Fruit fly (Drosophila melanogaster) whole organism, embryonic: Measurements from ENCODE around the gene udt.

ENCODE experiments used
- B-H2 ChIP-seq: fragments of 200-800 bp; sonication (Bioruptor generic); optimal IDR thresholded peaks from 2 replicates; lab custom pipeline; 2018; ENCODE audit warnings: missing biosample characterization, mild to moderate bottlenecking, missing genetic modification characterization
- Bdp1 ChIP-seq: fragments of 200-800 bp; sonication (Bioruptor generic); optimal IDR thresholded peaks from 3 replicates; lab custom pipeline; 2016; ENCODE audit warnings: missing biosample characterization, missing genetic modification characterization
- CG10979 ChIP-seq: fragments of 200-800 bp; sonication (Bioruptor generic); optimal IDR thresholded peaks from 2 replicates; lab custom pipeline; 2018; ENCODE audit warnings: missing biosample characterization, mild to moderate bottlenecking, missing genetic modification characterization, moderate library complexity
- CG11093 ChIP-seq: fragments of 200-800 bp; sonication (Bioruptor generic); IDR thresholded peaks from 3 replicates; pipeline ENCODE4 v1.3.6; 2022; ENCODE audit warnings: missing biosample characterization, missing genetic modification characterization
- CG11398 ChIP-seq: fragments of 200-800 bp; sonication (Bioruptor generic); optimal IDR thresholded peaks from 2 replicates; lab custom pipeline; 2016; ENCODE audit warnings: missing biosample characterization, missing genetic modification characterization
- CG13287 ChIP-seq: fragments of 200-800 bp; sonication (Bioruptor generic); IDR thresholded peaks from 2 replicates; pipeline ENCODE4 v1.3.6; 2022; ENCODE audit warnings: missing biosample characterization, missing genetic modification characterization; ENCODE audit not compliant: partially characterized antibody
- CG14014 ChIP-seq: fragments of 200-800 bp; sonication (Bioruptor generic); IDR thresholded peaks from 2 replicates; pipeline ENCODE4 v1.3.6; 2022; ENCODE audit warnings: missing biosample characterization, missing genetic modification characterization
- CG14860 ChIP-seq: fragments of 200-800 bp; sonication (Bioruptor generic); IDR thresholded peaks from 3 replicates; pipeline ENCODE4 v1.3.6; 2022; ENCODE audit warnings: missing biosample characterization, missing genetic modification characterization; ENCODE audit not compliant: partially characterized antibody
- CG1603 ChIP-seq: fragments of 200-800 bp; sonication (Bioruptor generic); optimal IDR thresholded peaks from 2 replicates; lab custom pipeline; 2019; ENCODE audit warnings: missing biosample characterization, mild to moderate bottlenecking, missing genetic modification characterization, moderate library complexity
- CG17385 ChIP-seq: fragments of 200-800 bp; sonication (Bioruptor generic); optimal IDR thresholded peaks from 3 replicates; lab custom pipeline; 2018; ENCODE audit warnings: missing biosample characterization, mild to moderate bottlenecking, missing genetic modification characterization
- CG17612 ChIP-seq: fragments of 200-800 bp; sonication (Bioruptor generic); IDR thresholded peaks from 2 replicates; pipeline ENCODE4 v1.3.6; 2022; ENCODE audit warnings: missing biosample characterization, missing genetic modification characterization
- CG18262 ChIP-seq: fragments of 200-800 bp; optimal IDR thresholded peaks from 3 replicates; lab custom pipeline; 2019; ENCODE audit warnings: missing biosample characterization, mild to moderate bottlenecking, missing genetic modification characterization, moderate library complexity
- CG2712 ChIP-seq: fragments of 200-800 bp; optimal IDR thresholded peaks from 3 replicates; lab custom pipeline; 2019; ENCODE audit warnings: missing biosample characterization, mild to moderate bottlenecking, missing genetic modification characterization, moderate library complexity
- CG3065 ChIP-seq: fragments of 200-800 bp; sonication (Bioruptor generic); optimal IDR thresholded peaks from 2 replicates; lab custom pipeline; 2016; ENCODE audit warnings: missing biosample characterization, missing genetic modification characterization
- CG31224 ChIP-seq: fragments of 200-800 bp; sonication (Bioruptor generic); IDR thresholded peaks from 2 replicates; pipeline ENCODE4 v1.3.6; 2022; ENCODE audit warnings: missing biosample characterization, missing genetic modification characterization
- CG31365 ChIP-seq: fragments of 200-800 bp; sonication (Bioruptor generic); optimal IDR thresholded peaks from 2 replicates; lab custom pipeline; 2018; ENCODE audit warnings: missing biosample characterization, mild to moderate bottlenecking, missing genetic modification characterization
- CG5245 ChIP-seq: fragments of 200-800 bp; sonication (Bioruptor generic); optimal IDR thresholded peaks from 3 replicates; lab custom pipeline; 2016; ENCODE audit warnings: missing biosample characterization, missing genetic modification characterization
- CG7271 ChIP-seq: fragments of 200-800 bp; sonication (Bioruptor generic); optimal IDR thresholded peaks from 2 replicates; lab custom pipeline; 2018; ENCODE audit warnings: missing biosample characterization, mild to moderate bottlenecking, missing genetic modification characterization, moderate library complexity
- CTCF ChIP-seq: fragments of 200-800 bp; sonication (Bioruptor generic); optimal IDR thresholded peaks from 2 replicates; lab custom pipeline; 2017; ENCODE audit warnings: missing biosample characterization, mild to moderate bottlenecking, missing genetic modification characterization, moderate library complexity
- CoRest ChIP-seq: fragments of 200-800 bp; sonication (Bioruptor generic); optimal IDR thresholded peaks from 3 replicates; lab custom pipeline; 2018; ENCODE audit warnings: missing biosample characterization, mild to moderate bottlenecking, missing genetic modification characterization, moderate library complexity
- Deaf1 ChIP-seq: fragments of 200-800 bp; optimal IDR thresholded peaks from 3 replicates; lab custom pipeline; 2019; ENCODE audit warnings: missing biosample characterization, mild to moderate bottlenecking, missing genetic modification characterization, moderate library complexity
- Doc2 ChIP-seq: fragments of 200-800 bp; sonication (Bioruptor generic); IDR thresholded peaks from 2 replicates; pipeline ENCODE4 v1.3.6; 2022; ENCODE audit warnings: missing biosample characterization, missing genetic modification characterization
- Doc3 ChIP-seq: fragments of 200-800 bp; sonication (Bioruptor generic); IDR thresholded peaks from 3 replicates; pipeline ENCODE4 v1.3.6; 2022; ENCODE audit warnings: missing biosample characterization, missing genetic modification characterization; ENCODE audit not compliant: partially characterized antibody
- ERR ChIP-seq: fragments of 200-800 bp; sonication (Bioruptor generic); optimal IDR thresholded peaks from 2 replicates; lab custom pipeline; 2016; ENCODE audit warnings: missing biosample characterization, missing genetic modification characterization
- Fer3 ChIP-seq: fragments of 200-800 bp; sonication (Bioruptor generic); optimal IDR thresholded peaks from 2 replicates; lab custom pipeline; 2018; ENCODE audit warnings: missing biosample characterization, mild to moderate bottlenecking, missing genetic modification characterization, moderate library complexity
- Oli ChIP-seq: fragments of 200-800 bp; sonication (Bioruptor generic); optimal IDR thresholded peaks from 2 replicates; lab custom pipeline; 2018; ENCODE audit warnings: missing biosample characterization, mild to moderate bottlenecking, missing genetic modification characterization, moderate library complexity
- Opbp ChIP-seq: fragments of 200-800 bp; sonication (Bioruptor generic); IDR thresholded peaks from 3 replicates; pipeline ENCODE4 v1.3.6; 2022; ENCODE audit warnings: missing biosample characterization, missing genetic modification characterization; ENCODE audit not compliant: partially characterized antibody
- Spps ChIP-seq: fragments of 200-800 bp; sonication (Bioruptor generic); optimal IDR thresholded peaks from 2 replicates; lab custom pipeline; 2018; ENCODE audit warnings: missing biosample characterization, mild to moderate bottlenecking, missing genetic modification characterization
- TFAM ChIP-seq: fragments of 200-800 bp; sonication (Bioruptor generic); optimal IDR thresholded peaks from 2 replicates; lab custom pipeline; 2017; ENCODE audit warnings: missing biosample characterization, missing genetic modification characterization, inconsistent platforms
- ase ChIP-seq: fragments of 200-800 bp; sonication (Bioruptor generic); IDR thresholded peaks from 3 replicates; pipeline ENCODE4 v1.3.6; 2022; ENCODE audit warnings: missing biosample characterization, missing genetic modification characterization
- ato ChIP-seq: fragments of 200-800 bp; sonication (Bioruptor generic); IDR thresholded peaks from 2 replicates; pipeline ENCODE4 v1.3.6; 2022; ENCODE audit warnings: missing biosample characterization, missing genetic modification characterization; ENCODE audit not compliant: partially characterized antibody
- dati ChIP-seq: fragments of 200-800 bp; sonication (Bioruptor generic); IDR thresholded peaks from 2 replicates; pipeline ENCODE4 v1.3.6; 2022; ENCODE audit warnings: missing biosample characterization, missing genetic modification characterization
- dysf ChIP-seq: fragments of 200-800 bp; sonication (Bioruptor generic); IDR thresholded peaks from 3 replicates; pipeline ENCODE4 v1.3.6; 2022; ENCODE audit warnings: missing biosample characterization, missing genetic modification characterization
- ewg ChIP-seq: fragments of 200-800 bp; sonication (Bioruptor generic); optimal IDR thresholded peaks from 3 replicates; lab custom pipeline; 2017; ENCODE audit warnings: mild to moderate bottlenecking, missing biosample characterization, missing genetic modification reagents, missing genetic modification characterization
- fu2 ChIP-seq: fragments of 200-800 bp; sonication (Bioruptor generic); optimal IDR thresholded peaks from 2 replicates; lab custom pipeline; 2016; ENCODE audit warnings: missing biosample characterization, missing genetic modification characterization
- grau ChIP-seq: fragments of 200-800 bp; optimal IDR thresholded peaks from 3 replicates; lab custom pipeline; 2019; ENCODE audit warnings: missing biosample characterization, mild to moderate bottlenecking, missing genetic modification characterization, moderate library complexity
- hbn ChIP-seq: fragments of 200-800 bp; sonication (Bioruptor generic); IDR thresholded peaks from 2 replicates; pipeline ENCODE4 v1.3.6; 2022; ENCODE audit warnings: missing biosample characterization, missing genetic modification characterization; ENCODE audit not compliant: partially characterized antibody
- lbe ChIP-seq: fragments of 200-800 bp; sonication (Bioruptor generic); optimal IDR thresholded peaks from 2 replicates; lab custom pipeline; 2016; ENCODE audit warnings: missing biosample characterization, mild to moderate bottlenecking, missing genetic modification characterization
- mld ChIP-seq: fragments of 200-800 bp; sonication (Bioruptor generic); IDR thresholded peaks from 3 replicates; pipeline ENCODE4 v1.3.6; 2022; ENCODE audit warnings: missing biosample characterization, missing genetic modification characterization; ENCODE audit not compliant: partially characterized antibody
- pum ChIP-seq: fragments of 200-800 bp; sonication (Bioruptor generic); optimal IDR thresholded peaks from 2 replicates; lab custom pipeline; 2016; ENCODE audit warnings: missing biosample characterization, missing genetic modification characterization
- repo ChIP-seq: fragments of 200-800 bp; sonication (Bioruptor generic); optimal IDR thresholded peaks from 2 replicates; lab custom pipeline; 2016; ENCODE audit warnings: missing biosample characterization, missing genetic modification characterization
- salm ChIP-seq: fragments of 200-800 bp; sonication (Bioruptor generic); optimal IDR thresholded peaks from 2 replicates; lab custom pipeline; 2018; ENCODE audit warnings: missing biosample characterization, mild to moderate bottlenecking, missing genetic modification characterization
- sna ChIP-seq: fragments of 200-800 bp; sonication (Bioruptor generic); IDR thresholded peaks from 2 replicates; pipeline ENCODE4 v1.3.6; 2022; ENCODE audit warnings: missing biosample characterization, missing genetic modification characterization; ENCODE audit not compliant: partially characterized antibody
- so ChIP-seq: fragments of 200-800 bp; sonication (Bioruptor generic); IDR thresholded peaks from 3 replicates; pipeline ENCODE4 v1.3.6; 2022; ENCODE audit warnings: missing biosample characterization, missing genetic modification characterization
- vnd ChIP-seq: fragments of 200-800 bp; sonication (Bioruptor generic); IDR thresholded peaks from 3 replicates; pipeline ENCODE4 v1.3.6; 2022; ENCODE audit warnings: missing biosample characterization, missing genetic modification characterization; ENCODE audit not compliant: partially characterized antibody
- wdn ChIP-seq: fragments of 200-800 bp; sonication (Bioruptor generic); IDR thresholded peaks from 2 replicates; pipeline ENCODE4 v1.3.6; 2022; ENCODE audit warnings: missing biosample characterization, missing genetic modification characterization

The udt gene

dm6 chr3R:23782456-23783402, 19.7 kb upstream of the udt start (continued):
- TF ChIP-seq TFAM = peak; percentile 61
- TF ChIP-seq so (GFP tag; lab: Robert Waterston, UW) = 0 out of 3 replicates have a peak, but pooled peaks have one; percentile 28
- peak; percentile 84 for TF ChIP-seq CG11093 (GFP tag; lab: Robert Waterston, UW)
- TF ChIP-seq ERR = no peak

dm6 chr3R:23781466-23781935, 18.4 kb upstream of the udt start, which contains the start of the genes Nup98-96 and mbc:
Gene Nup98-96 (minus strand): TSS chr3R:23781621.
Gene mbc (plus strand): TSS chr3R:23781765.
- TF ChIP-seq grau = peak; percentile 86
- TF ChIP-seq CG14860 (GFP tag; lab: Robert Waterston, UW) = no peak
- no peak for TF ChIP-seq Doc3 (GFP tag; lab: Robert Waterston, UW)
- peak; percentile 81 for TF ChIP-seq repo
- no peak for TF ChIP-seq CG7271 (tag; lab: Kevin White, UChicago)
- TF ChIP-seq CG11398 (GFP tag; lab: Kevin White, UChicago) = peak; percentile 69
- peak; percentile 61 for TF ChIP-seq CG31224 (GFP tag; lab: Robert Waterston, UW)
- TF ChIP-seq sna = no peak
- no peak for TF ChIP-seq CG31365
- TF ChIP-seq lbe (GFP tag; lab: Kevin White, UChicago) = peak; percentile 30
- TF ChIP-seq Fer3 (tag; lab: Kevin White, UChicago) = peak; percentile 72
- TF ChIP-seq B-H2 (GFP tag; lab: Kevin White, UChicago) = peak; percentile 54
- peak; percentile 78 for TF ChIP-seq CG18262
- peak; percentile 63 for TF ChIP-seq salm (tag; lab: Kevin White, UChicago)
- 0 out of 3 replicates have a peak, but pooled peaks have one; percentile 33 for TF ChIP-seq Opbp (GFP tag; lab: Robert Waterston, UW)
- no peak for TF ChIP-seq dati (GFP tag; lab: Robert Waterston, UW)
- peak; percentile 83 for TF ChIP-seq CG1603 (tag; lab: Kevin White, UChicago)
- TF ChIP-seq CG5245 = peak; percentile 63
- peak; percentile 90 for TF ChIP-seq CG2712 (tag; lab: Kevin White, UChicago)
- TF ChIP-seq Deaf1 (tag; lab: Kevin White, UChicago) = peak; percentile 54
- TF ChIP-seq Oli (tag; lab: Kevin White, UChicago) = peak; percentile 82
- peak; percentile 93 for TF ChIP-seq CoRest (tag; lab: Kevin White, UChicago)
- peak; percentile 86 for TF ChIP-seq CG14014 (GFP tag; lab: Robert Waterston, UW)
- no peak for TF ChIP-seq vnd
- TF ChIP-seq dysf (GFP tag; lab: Robert Waterston, UW) = peak; percentile 89
- 0 out of 2 replicates have a peak, but pooled peaks have one; percentile 65 for TF ChIP-seq ato
- TF ChIP-seq CG10979 (tag; lab: Kevin White, UChicago) = peak; percentile 71
- TF ChIP-seq hbn = no peak
- peak; percentile 73 for TF ChIP-seq ase (GFP tag; lab: Robert Waterston, UW)
- peak; percentile 95 for TF ChIP-seq pum (GFP tag; lab: Kevin White, UChicago)
- TF ChIP-seq fu2 (GFP tag; lab: Kevin White, UChicago) = peak; percentile 93
- TF ChIP-seq CG17612 = no peak
- peak; percentile 77 for TF ChIP-seq CG3065 (GFP tag; lab: Kevin White, UChicago)
- peak; percentile 47 for TF ChIP-seq CTCF (GFP tag; lab: Kevin White, UChicago)
- 0 out of 2 replicates have a peak, but pooled peaks have one; percentile 36 for TF ChIP-seq CG13287 (GFP tag; lab: Robert Waterston, UW)
- peak; percentile 45; the same call in 1 of the 2 replicates for TF ChIP-seq wdn (GFP tag; lab: Robert Waterston, UW)
- TF ChIP-seq ewg (GFP tag; lab: Kevin White, UChicago) = peak; percentile 86
- 0 out of 2 replicates have a peak, but pooled peaks have one; percentile 12 for TF ChIP-seq Doc2
- TF ChIP-seq mld = no peak
- peak; percentile 53 for TF ChIP-seq CG17385 (GFP tag; lab: Kevin White, UChicago)
- TF ChIP-seq Spps = peak; percentile 61
- peak; percentile 79 for TF ChIP-seq Bdp1 (GFP tag; lab: Kevin White, UChicago)
